Fruit fly (Drosophila melanogaster) S2 (cell line): Measurements from ENCODE around the gene Tbcc.

ENCODE experiments used
- CG8478 ChIP-seq: fragments of >200 bp; optimal IDR thresholded peaks from 2 replicates; lab custom pipeline; 2018
- CTCF ChIP-seq, 2 experiments: fragments of >200 bp; optimal IDR thresholded peaks; 2 replicates each; lab custom pipeline; 2018

DNA sequence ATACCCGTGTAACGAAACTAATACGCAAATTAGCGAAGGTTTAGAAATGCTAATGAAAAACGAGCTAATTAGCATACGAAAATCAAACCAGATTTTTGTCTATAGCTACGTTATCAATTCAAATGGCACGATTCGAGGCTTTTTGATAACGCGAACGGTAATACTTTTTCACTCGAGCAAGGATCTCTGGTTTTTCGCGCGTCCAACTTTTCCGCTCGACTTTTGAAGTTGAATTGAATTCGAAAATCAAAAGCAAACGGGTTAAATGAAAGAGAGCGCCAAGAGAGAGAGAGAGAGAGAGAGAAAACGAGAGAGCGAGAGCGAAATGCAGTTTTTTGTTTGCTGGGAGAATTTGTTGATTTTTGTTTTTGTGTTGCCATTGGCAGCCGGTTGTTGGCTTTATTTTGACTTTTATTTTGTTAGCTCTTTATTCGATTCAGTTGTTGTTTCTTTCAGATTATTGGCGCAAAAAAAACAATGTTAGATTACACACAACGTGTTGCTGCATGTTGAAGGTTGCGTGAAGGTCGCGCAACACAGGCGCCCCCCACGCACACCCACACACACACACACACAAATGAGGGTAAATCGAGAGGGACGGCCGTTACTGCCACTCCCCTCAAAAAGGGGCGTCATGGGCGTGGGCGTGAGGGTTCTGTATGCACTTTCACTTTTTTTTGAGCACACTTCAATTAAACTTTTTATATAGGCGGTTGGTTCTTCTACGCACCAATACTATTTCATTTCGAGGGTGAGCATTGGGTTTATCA lies 9.7 kb upstream of the Tbcc start:
- TF ChIP-seq CTCF (optimal IDR thresholded peaks at IDR 0.05; lab: Kevin White, UChicago) (no peak), CG8478 (lab: Kevin White, UChicago) (no peak)
